Fruit fly (Drosophila melanogaster): ENCODE results near the gene tx.

dm6 chr3R:26428220-26428619 is 12.4 kb upstream of the tx start:
- TF ChIP-seq CG2202 (tag; optimal IDR thresholded peaks at IDR 0.05) (no peak), emc (GFP tag; optimal IDR thresholded peaks at IDR 0.05) (no peak), Ets97D (GFP tag; optimal IDR thresholded peaks at IDR 0.05) (no peak), CG11093 (GFP tag; IDR thresholded peaks at IDR 0.05) (no peak), sd (tag; optimal IDR thresholded peaks at IDR 0.05) (no peak), prd (optimal IDR thresholded peaks at IDR 0.05) (no peak), prd (GFP tag; IDR thresholded peaks at IDR 0.05) (no peak), Gsc (GFP tag; IDR thresholded peaks at IDR 0.05) (no peak), zfh2 (GFP tag; optimal IDR thresholded peaks at IDR 0.05) (no peak), CG12299 (tag; optimal IDR thresholded peaks at IDR 0.05) (no peak), CG12391 (tag; optimal IDR thresholded peaks at IDR 0.05) (no peak), CG11085 (GFP tag; IDR thresholded peaks at IDR 0.05) (no peak), gt (GFP tag; IDR thresholded peaks at IDR 0.05) (no peak), CG3065 (GFP tag; optimal IDR thresholded peaks at IDR 0.05) (no peak), fd3F (GFP tag; optimal IDR thresholded peaks at IDR 0.05) (no peak)
